Fruit fly (Drosophila melanogaster) whole organism, embryonic: ENCODE measurements around the gene CG8892.

ENCODE experiments used
- CG10462 ChIP-seq: fragments of 200-800 bp; sonication (Bioruptor generic); optimal IDR thresholded peaks from 2 replicates; lab custom pipeline; 2016; ENCODE audit warnings: missing biosample characterization, missing genetic modification characterization
- CG10959 ChIP-seq: fragments of 200-800 bp; sonication (Bioruptor generic); IDR thresholded peaks from 2 replicates; pipeline ENCODE4 v1.3.6; 2022; ENCODE audit warnings: missing biosample characterization, missing genetic modification characterization
- CG17802 ChIP-seq: fragments of 200-800 bp; sonication (Bioruptor generic); optimal IDR thresholded peaks from 2 replicates; lab custom pipeline; 2018; ENCODE audit warnings: missing biosample characterization, mild to moderate bottlenecking, missing genetic modification characterization, moderate library complexity
- CG2116 ChIP-seq: fragments of 200-800 bp; sonication (Bioruptor generic); optimal IDR thresholded peaks from 3 replicates; lab custom pipeline; 2018; ENCODE audit warnings: missing biosample characterization, mild to moderate bottlenecking, missing genetic modification characterization
- CG2875 ChIP-seq: fragments of 200-800 bp; sonication (Bioruptor generic); optimal IDR thresholded peaks from 2 replicates; lab custom pipeline; 2017; ENCODE audit warnings: missing biosample characterization, mild to moderate bottlenecking, missing genetic modification characterization, missing genetic modification reagents
- CG32772 ChIP-seq: fragments of 200-800 bp; sonication (Bioruptor generic); IDR thresholded peaks from 2 replicates; pipeline ENCODE4 v1.3.6; 2022; ENCODE audit warnings: missing biosample characterization, missing genetic modification characterization
- CG33213 ChIP-seq: fragments of 200-800 bp; sonication (Bioruptor generic); optimal IDR thresholded peaks from 3 replicates; lab custom pipeline; 2016; ENCODE audit warnings: missing biosample characterization, missing genetic modification characterization
- CG33557 ChIP-seq: fragments of 200-800 bp; sonication (Bioruptor generic); optimal IDR thresholded peaks from 2 replicates; lab custom pipeline; 2019; ENCODE audit warnings: missing biosample characterization, mild to moderate bottlenecking, missing genetic modification characterization, moderate library complexity
- CG3995 ChIP-seq: fragments of 200-800 bp; sonication (Bioruptor generic); optimal IDR thresholded peaks from 3 replicates; lab custom pipeline; 2016; ENCODE audit warnings: missing biosample characterization, missing genetic modification characterization
- CG7745 ChIP-seq: fragments of 200-800 bp; sonication (Bioruptor generic); optimal IDR thresholded peaks from 2 replicates; lab custom pipeline; 2018; ENCODE audit warnings: missing biosample characterization, mild to moderate bottlenecking, missing genetic modification characterization, moderate library complexity
- CG8290 ChIP-seq, 3 experiments: fragments of 200-800 bp; sonication (Bioruptor generic); optimal IDR thresholded peaks; 2 replicates each; lab custom pipeline; 2016 to 2019; ENCODE audit warnings: missing biosample characterization in 3 of 3, missing genetic modification characterization in 3 of 3, mild to moderate bottlenecking in 2 of 3, moderate library complexity in 1 of 3
- CG8924 ChIP-seq: fragments of 200-800 bp; optimal IDR thresholded peaks from 3 replicates; lab custom pipeline; 2019; ENCODE audit warnings: missing biosample characterization, mild to moderate bottlenecking, missing genetic modification characterization, moderate library complexity
- CrebB ChIP-seq: fragments of 200-800 bp; sonication (Bioruptor generic); optimal IDR thresholded peaks from 3 replicates; lab custom pipeline; 2018; ENCODE audit warnings: missing biosample characterization, mild to moderate bottlenecking, missing genetic modification characterization
- Dfd ChIP-seq, 2 experiments: fragments of >200 bp; optimal IDR thresholded peaks; 2 replicates each; lab custom pipeline; 2017; ENCODE audit warnings: missing biosample characterization in 2 of 2, missing genetic modification characterization in 2 of 2
- Dip2 ChIP-seq: fragments of 200-800 bp; sonication (Bioruptor generic); IDR thresholded peaks from 2 replicates; pipeline ENCODE4 v1.3.6; 2022; ENCODE audit warnings: missing biosample characterization, missing genetic modification characterization
- Gsc ChIP-seq: fragments of 200-800 bp; sonication (Bioruptor generic); IDR thresholded peaks from 2 replicates; pipeline ENCODE4 v1.3.6; 2022; ENCODE audit warnings: missing biosample characterization, missing genetic modification characterization
- HmgZ ChIP-seq: fragments of 200-800 bp; sonication (Bioruptor generic); optimal IDR thresholded peaks from 2 replicates; lab custom pipeline; 2018; ENCODE audit warnings: missing biosample characterization, mild to moderate bottlenecking, missing genetic modification characterization
- Hr3 ChIP-seq: fragments of 200-800 bp; sonication (Bioruptor generic); optimal IDR thresholded peaks from 3 replicates; lab custom pipeline; 2016; ENCODE audit warnings: missing biosample characterization, missing genetic modification characterization
- Hr39 ChIP-seq: fragments of >200 bp; optimal IDR thresholded peaks from 2 replicates; lab custom pipeline; 2017
- Sin3A ChIP-seq: fragments of >200 bp; optimal IDR thresholded peaks from 2 replicates; lab custom pipeline; 2018
- Sox102F ChIP-seq: fragments of 200-800 bp; sonication (Bioruptor generic); optimal IDR thresholded peaks from 2 replicates; lab custom pipeline; 2018; ENCODE audit warnings: missing biosample characterization, mild to moderate bottlenecking, missing genetic modification characterization, moderate library complexity
- Tbp ChIP-seq: fragments of >200 bp; optimal IDR thresholded peaks from 2 replicates; lab custom pipeline; 2018; ENCODE audit warnings: missing biosample characterization, missing genetic modification characterization
- amos ChIP-seq: fragments of 200-800 bp; sonication (Bioruptor generic); IDR thresholded peaks from 2 replicates; pipeline ENCODE4 v1.3.6; 2022; ENCODE audit warnings: missing biosample characterization, missing genetic modification characterization; ENCODE audit not compliant: partially characterized antibody
- btn ChIP-seq: fragments of 200-800 bp; sonication (Bioruptor generic); optimal IDR thresholded peaks from 2 replicates; lab custom pipeline; 2016; ENCODE audit warnings: missing biosample characterization, missing genetic modification characterization
- cato ChIP-seq: fragments of 200-800 bp; sonication (Bioruptor generic); optimal IDR thresholded peaks from 2 replicates; lab custom pipeline; 2016; ENCODE audit warnings: missing biosample characterization, missing genetic modification characterization, borderline replicate concordance
- chinmo ChIP-seq: fragments of 200-800 bp; sonication (Bioruptor generic); IDR thresholded peaks from 4 replicates; pipeline ENCODE4 v1.3.6; 2022; ENCODE audit warnings: missing biosample characterization, missing genetic modification characterization; ENCODE audit not compliant: partially characterized antibody
- chn ChIP-seq: fragments of 200-800 bp; sonication (Bioruptor generic); optimal IDR thresholded peaks from 2 replicates; lab custom pipeline; 2016; ENCODE audit warnings: missing biosample characterization, missing genetic modification characterization
- dm ChIP-seq: fragments of 200-800 bp; sonication (Bioruptor generic); optimal IDR thresholded peaks from 3 replicates; lab custom pipeline; 2016; ENCODE audit warnings: missing biosample characterization, missing genetic modification characterization
- ems ChIP-seq: fragments of 200-800 bp; sonication (Bioruptor generic); optimal IDR thresholded peaks from 3 replicates; lab custom pipeline; 2016; ENCODE audit warnings: missing biosample characterization, missing genetic modification characterization
- esg ChIP-seq: fragments of 200-800 bp; sonication (Bioruptor generic); conservative IDR thresholded peaks from 2 replicates; pipeline ENCODE4 v1.3.6; 2022; ENCODE audit warnings: missing biosample characterization, missing genetic modification characterization
- fru ChIP-seq: fragments of >200 bp; optimal IDR thresholded peaks from 2 replicates; lab custom pipeline; 2017
- gcm ChIP-seq: fragments of 200-800 bp; sonication (Bioruptor generic); optimal IDR thresholded peaks from 2 replicates; lab custom pipeline; 2019; ENCODE audit warnings: missing biosample characterization, mild to moderate bottlenecking, missing genetic modification characterization, moderate library complexity
- gem ChIP-seq: fragments of 200-800 bp; sonication (Bioruptor generic); optimal IDR thresholded peaks from 2 replicates; lab custom pipeline; 2019; ENCODE audit warnings: missing biosample characterization, mild to moderate bottlenecking, missing genetic modification characterization, moderate library complexity
- insv ChIP-seq, 2 experiments: fragments of 200-800 bp; sonication (Bioruptor generic); optimal IDR thresholded peaks; 3 replicates each; lab custom pipeline; 2016 to 2018; ENCODE audit warnings: missing biosample characterization in 2 of 2, missing genetic modification characterization in 2 of 2
- jing ChIP-seq: fragments of 200-800 bp; sonication (Bioruptor generic); optimal IDR thresholded peaks from 2 replicates; lab custom pipeline; 2018; ENCODE audit warnings: missing biosample characterization, mild to moderate bottlenecking, missing genetic modification characterization
- kay ChIP-seq: fragments of 200-800 bp; sonication (Bioruptor generic); optimal IDR thresholded peaks from 2 replicates; lab custom pipeline; 2016; ENCODE audit warnings: missing biosample characterization, missing genetic modification characterization
- lmd ChIP-seq: fragments of 200-800 bp; sonication (Bioruptor generic); IDR thresholded peaks from 2 replicates; pipeline ENCODE4 v1.3.6; 2022; ENCODE audit warnings: missing biosample characterization, missing genetic modification characterization
- mirr ChIP-seq: fragments of 200-800 bp; sonication (Bioruptor generic); optimal IDR thresholded peaks from 3 replicates; lab custom pipeline; 2018; ENCODE audit warnings: missing biosample characterization, mild to moderate bottlenecking, missing genetic modification characterization
- nerfin-1 ChIP-seq: fragments of 200-800 bp; sonication (Bioruptor generic); optimal IDR thresholded peaks from 3 replicates; lab custom pipeline; 2019; ENCODE audit warnings: missing biosample characterization, mild to moderate bottlenecking, missing genetic modification characterization, moderate library complexity
- odd ChIP-seq: fragments of 200-800 bp; sonication (Bioruptor generic); optimal IDR thresholded peaks from 2 replicates; lab custom pipeline; 2017; ENCODE audit warnings: missing biosample characterization, mild to moderate bottlenecking, missing genetic modification characterization
- p53 ChIP-seq: fragments of 200-800 bp; sonication (Bioruptor generic); optimal IDR thresholded peaks from 2 replicates; lab custom pipeline; 2016; ENCODE audit warnings: missing biosample characterization, missing genetic modification characterization
- psq ChIP-seq: fragments of 200-800 bp; sonication (Bioruptor generic); optimal IDR thresholded peaks from 2 replicates; lab custom pipeline; 2017; ENCODE audit warnings: missing biosample characterization, missing genetic modification characterization
- sens ChIP-seq: fragments of 200-800 bp; sonication (Bioruptor generic); peaks from one replicate; lab custom pipeline; 2016; ENCODE audit warnings: missing biosample characterization, missing genetic modification characterization
- slp2 ChIP-seq: fragments of 200-800 bp; sonication (Bioruptor generic); optimal IDR thresholded peaks from 2 replicates; lab custom pipeline; 2016; ENCODE audit warnings: missing biosample characterization, missing genetic modification characterization
- so ChIP-seq: fragments of 200-800 bp; sonication (Bioruptor generic); IDR thresholded peaks from 3 replicates; pipeline ENCODE4 v1.3.6; 2022; ENCODE audit warnings: missing biosample characterization, missing genetic modification characterization
- sr ChIP-seq: fragments of 200-800 bp; sonication (Bioruptor generic); IDR thresholded peaks from 3 replicates; pipeline ENCODE4 v1.3.6; 2022; ENCODE audit warnings: missing biosample characterization, missing genetic modification characterization
- tap ChIP-seq: fragments of 200-800 bp; optimal IDR thresholded peaks from 3 replicates; lab custom pipeline; 2019; ENCODE audit warnings: missing biosample characterization, mild to moderate bottlenecking, missing genetic modification characterization, moderate library complexity
- tup ChIP-seq: fragments of 200-800 bp; sonication (Bioruptor generic); optimal IDR thresholded peaks from 2 replicates; lab custom pipeline; 2016; ENCODE audit warnings: missing biosample characterization, mild to moderate bottlenecking, missing genetic modification characterization, moderate library complexity
- vvl ChIP-seq: fragments of 200-800 bp; sonication (Bioruptor generic); IDR thresholded peaks from 2 replicates; pipeline ENCODE4 v1.3.6; 2022; ENCODE audit warnings: missing biosample characterization, missing genetic modification characterization
- zen ChIP-seq: fragments of 200-800 bp; sonication (Bioruptor generic); optimal IDR thresholded peaks from 3 replicates; lab custom pipeline; 2018; ENCODE audit warnings: missing biosample characterization, mild to moderate bottlenecking, missing genetic modification characterization, moderate library complexity

The CG8892 gene

dm6 chr2L:5000919-5001581, 19.7 kb upstream of the CG8892 start (continued):
- peak; percentile 89 for TF ChIP-seq CG8290 (GFP tag; optimal IDR thresholded peaks at IDR 0.05; lab: Kevin White, UChicago)
- peak; percentile 2 to 81 for TF ChIP-seq CG8290 (tag; optimal IDR thresholded peaks at IDR 0.05; lab: Kevin White, UChicago)
- no peak for TF ChIP-seq nerfin-1 (tag; lab: Kevin White, UChicago)
- no peak; the same call in 2 of the 3 replicates for TF ChIP-seq so (GFP tag; lab: Robert Waterston, UW)
- no peak for TF ChIP-seq insv (GFP tag; optimal IDR thresholded peaks at IDR 0.05; lab: Kevin White, UChicago)
- no peak for TF ChIP-seq CrebB (tag; lab: Kevin White, UChicago)
- TF ChIP-seq slp2 (GFP tag; lab: Kevin White, UChicago), result no peak
- TF ChIP-seq gem (tag; lab: Kevin White, UChicago), result no peak
- TF ChIP-seq odd (GFP tag; lab: Kevin White, UChicago), result no peak
- TF ChIP-seq jing (GFP tag; lab: Kevin White, UChicago), result no peak
- TF ChIP-seq kay (GFP tag; lab: Kevin White, UChicago), result no peak
- TF ChIP-seq esg, result peak; percentile 41; the same call in 1 of the 2 replicates
- TF ChIP-seq CG17802, result no peak
- TF ChIP-seq zen (tag; lab: Kevin White, UChicago), result no peak
- peak in 1 of 2 experiments; percentile 98 for TF ChIP-seq Dfd (GFP tag; optimal IDR thresholded peaks at IDR 0.05; lab: Kevin White, UChicago)
- TF ChIP-seq sens (GFP tag; lab: Kevin White, UChicago), result peak; percentile 11
- TF ChIP-seq CG2875, result peak; percentile 6
- TF ChIP-seq CG10462 (GFP tag; lab: Kevin White, UChicago), result no peak
- no peak for TF ChIP-seq cato (GFP tag; lab: Kevin White, UChicago)
- TF ChIP-seq CG3995, result no peak
- TF ChIP-seq tap (tag; lab: Kevin White, UChicago), result no peak
- TF ChIP-seq CG10959 (GFP tag; lab: Robert Waterston, UW), result peak; percentile 29
- no peak for TF ChIP-seq CG8924 (tag; lab: Kevin White, UChicago)
- no peak for TF ChIP-seq dm (GFP tag; lab: Kevin White, UChicago)
- no peak for TF ChIP-seq CG33213 (GFP tag; lab: Kevin White, UChicago)
- TF ChIP-seq Hr39, result no peak
- TF ChIP-seq sr (GFP tag; lab: Robert Waterston, UW), result 0 out of 3 replicates have a peak, but pooled peaks have one; percentile 7
- peak; percentile 38; the same call in 1 of the 2 replicates for TF ChIP-seq Gsc (GFP tag; lab: Robert Waterston, UW)
- TF ChIP-seq p53 (GFP tag; lab: Kevin White, UChicago), result no peak
- TF ChIP-seq psq (GFP tag; lab: Kevin White, UChicago), result no peak
- no peak for TF ChIP-seq chn (GFP tag; lab: Kevin White, UChicago)
- no peak for TF ChIP-seq Hr3 (GFP tag; lab: Kevin White, UChicago)
- TF ChIP-seq CG2116 (GFP tag; lab: Kevin White, UChicago), result no peak
- TF ChIP-seq chinmo (GFP tag; lab: Robert Waterston, UW), result peak; percentile 96
- no peak for TF ChIP-seq CG33557 (GFP tag; lab: Kevin White, UChicago)
- no peak for TF ChIP-seq Dip2 (GFP tag; lab: Robert Waterston, UW)
- TF ChIP-seq fru (lab: Kevin White, UChicago), result no peak
- no peak for TF ChIP-seq Sox102F (GFP tag; lab: Kevin White, UChicago)
- TF ChIP-seq vvl (GFP tag; lab: Robert Waterston, UW), result peak; percentile 6
- TF ChIP-seq CG32772 (GFP tag; lab: Robert Waterston, UW), result peak; percentile 47; the same call in 1 of the 2 replicates
- TF ChIP-seq mirr (GFP tag; lab: Kevin White, UChicago), result no peak
- no peak for TF ChIP-seq btn
- TF ChIP-seq Tbp (GFP tag; lab: Kevin White, UChicago), result no peak
- TF ChIP-seq CG7745 (tag; lab: Kevin White, UChicago), result no peak
- peak; percentile 30; the same call in 1 of the 2 replicates for TF ChIP-seq amos (GFP tag; lab: Robert Waterston, UW)
- no peak for TF ChIP-seq gcm (GFP tag; lab: Kevin White, UChicago)
- peak; percentile 20 for TF ChIP-seq lmd (GFP tag; lab: Robert Waterston, UW)
- peak; percentile 17 for TF ChIP-seq HmgZ (tag; lab: Kevin White, UChicago)
- TF ChIP-seq Sin3A (lab: Kevin White, UChicago), result peak; percentile 4
- no peak for TF ChIP-seq tup
- no peak for TF ChIP-seq ems (GFP tag; lab: Kevin White, UChicago)
